Worm (Caenorhabditis elegans) whole organism, young adult: Measurements from ENCODE around the gene mrps-2.

Experiments
- B0261.1 ChIP-seq: sonication (generic microtip); optimal IDR thresholded peaks from 2 replicates; lab custom pipeline; 2016; ENCODE audit warnings: mild to moderate bottlenecking, missing genetic modification characterization, moderate library complexity, missing compliant biosample characterization
- C06A6.2 ChIP-seq: fragments of 200-800 bp; sonication (Bioruptor generic); conservative IDR thresholded peaks from 2 replicates; pipeline ENCODE4 v1.3.6; 2022; ENCODE audit warnings: missing genetic modification characterization, missing compliant biosample characterization
- F10E7.11 ChIP-seq: sonication (generic microtip); optimal IDR thresholded peaks from 2 replicates; lab custom pipeline; 2017; ENCODE audit warnings: mild to moderate bottlenecking, missing genetic modification characterization, moderate library complexity, missing compliant biosample characterization
- F23B12.7 ChIP-seq: sonication (generic microtip); optimal IDR thresholded peaks from 2 replicates; lab custom pipeline; 2017; ENCODE audit warnings: missing genetic modification characterization, mild to moderate bottlenecking, missing compliant biosample characterization, antibody characterized with exemption, moderate library complexity; ENCODE audit not compliant: insufficient read depth
- F33H1.4 ChIP-seq: fragments of 200-800 bp; sonication (Bioruptor generic); IDR thresholded peaks from 2 replicates; pipeline ENCODE4 v1.3.6; 2022; ENCODE audit warnings: missing genetic modification reagents, missing genetic modification characterization, missing compliant biosample characterization
- F37B4.10 ChIP-seq: fragments of 200-800 bp; sonication (Bioruptor generic); IDR thresholded peaks from 2 replicates; pipeline ENCODE4 v1.3.6; 2022; ENCODE audit warnings: missing genetic modification characterization, missing compliant biosample characterization
- F49E8.2 ChIP-seq: sonication (generic microtip); optimal IDR thresholded peaks from 3 replicates; lab custom pipeline; 2017; ENCODE audit warnings: missing genetic modification characterization, mild to moderate bottlenecking, missing compliant biosample characterization, antibody characterized with exemption, moderate library complexity; ENCODE audit not compliant: insufficient read depth
- F55B11.4 ChIP-seq: sonication (generic microtip); optimal IDR thresholded peaks from 2 replicates; lab custom pipeline; 2016; ENCODE audit warnings: missing compliant biosample characterization, missing genetic modification characterization, borderline replicate concordance; ENCODE audit not compliant: insufficient read depth
- F57C9.4 ChIP-seq: sonication (generic microtip); optimal IDR thresholded peaks from 2 replicates; lab custom pipeline; 2017; ENCODE audit warnings: mild to moderate bottlenecking, missing genetic modification characterization, missing compliant biosample characterization
- Y53F4B.3 ChIP-seq: fragments of 200-800 bp; sonication (Bioruptor generic); IDR thresholded peaks from 2 replicates; pipeline ENCODE4 v1.3.6; 2022; ENCODE audit warnings: missing genetic modification reagents, missing genetic modification characterization, missing compliant biosample characterization
- Y53G8AR.9 ChIP-seq: fragments of 200-800 bp; sonication (Bioruptor generic); conservative IDR thresholded peaks from 2 replicates; pipeline ENCODE4 v1.3.6; 2022; ENCODE audit warnings: missing genetic modification reagents, missing genetic modification characterization, missing compliant biosample characterization
- Y56A3A.18 ChIP-seq: fragments of 200-800 bp; sonication (Bioruptor generic); IDR thresholded peaks from 2 replicates; pipeline ENCODE4 v1.3.6; 2022; ENCODE audit warnings: missing genetic modification reagents, missing genetic modification characterization, missing compliant biosample characterization
- Y67H2A.10 ChIP-seq: fragments of 200-800 bp; sonication (Bioruptor generic); conservative IDR thresholded peaks from 2 replicates; pipeline ENCODE4 v1.3.6; 2022; ENCODE audit warnings: missing genetic modification reagents, missing genetic modification characterization, missing compliant biosample characterization
- Y79H2A.3 ChIP-seq: fragments of 200-800 bp; sonication (Bioruptor generic); conservative IDR thresholded peaks from 2 replicates; pipeline ENCODE4 v1.3.6; 2022; ENCODE audit warnings: missing genetic modification reagents, missing genetic modification characterization, missing compliant biosample characterization
- Y95B8A.8 ChIP-seq: fragments of 200-800 bp; sonication (Bioruptor generic); IDR thresholded peaks from 2 replicates; pipeline ENCODE4 v1.3.6; 2022; ENCODE audit warnings: missing genetic modification reagents, missing genetic modification characterization, missing compliant biosample characterization
- ZK185.1 ChIP-seq: sonication (generic microtip); optimal IDR thresholded peaks from 2 replicates; lab custom pipeline; 2016; ENCODE audit warnings: mild to moderate bottlenecking, missing genetic modification characterization, missing compliant biosample characterization; ENCODE audit not compliant: poor library complexity, severe bottlenecking
- akir-1 ChIP-seq: fragments of 200-800 bp; sonication (Bioruptor generic); optimal IDR thresholded peaks from 2 replicates; lab custom pipeline; 2018; ENCODE audit warnings: mild to moderate bottlenecking, missing genetic modification characterization, moderate library complexity, missing compliant biosample characterization
- ama-1 ChIP-seq, 3 experiments: fragments of 150-350 bp in 1 of 3; sonication (generic microtip) in 2 of 3; optimal IDR thresholded peaks; 2 replicates each; lab custom pipeline; 2014 to 2018; ENCODE audit warnings: missing biosample characterization in 2 of 3, missing genetic modification characterization in 2 of 3, missing genetic modification reagents in 2 of 3
- attf-3 ChIP-seq: fragments of 200-800 bp; sonication (Bioruptor generic); conservative IDR thresholded peaks from 2 replicates; pipeline ENCODE4 v1.3.6; 2022; ENCODE audit warnings: missing genetic modification reagents, missing genetic modification characterization, missing compliant biosample characterization
- attf-5 ChIP-seq: fragments of 200-800 bp; sonication (Bioruptor generic); optimal IDR thresholded peaks from 2 replicates; lab custom pipeline; 2018; ENCODE audit warnings: mild to moderate bottlenecking, missing genetic modification characterization, missing compliant biosample characterization
- attf-6 ChIP-seq: fragments of 200-800 bp; sonication (Bioruptor generic); IDR thresholded peaks from 2 replicates; pipeline ENCODE4 v1.3.6; 2022; ENCODE audit warnings: missing genetic modification reagents, missing genetic modification characterization, missing compliant biosample characterization
- cebp-1 ChIP-seq, 2 experiments: fragments of 200-800 bp in 1 of 2; sonication (Bioruptor generic) in 1 of 2; sonication (generic microtip) in 1 of 2; IDR thresholded peaks in 1 of 2; optimal IDR thresholded peaks in 1 of 2; 2 replicates each; pipeline versions ENCODE4 v1.3.6 to Lab custom; 2017 to 2022; ENCODE audit warnings: missing compliant biosample characterization in 2 of 2, missing genetic modification characterization in 2 of 2, mild to moderate bottlenecking in 1 of 2, missing genetic modification reagents in 1 of 2, moderate library complexity in 1 of 2
- cebp-2 ChIP-seq: fragments of 200-800 bp; sonication (Bioruptor generic); IDR thresholded peaks from 2 replicates; pipeline ENCODE4 v1.3.6; 2022; ENCODE audit warnings: missing genetic modification characterization, missing compliant biosample characterization
- ceh-79 ChIP-seq: sonication (generic microtip); optimal IDR thresholded peaks from 2 replicates; lab custom pipeline; 2017; ENCODE audit warnings: mild to moderate bottlenecking, missing genetic modification characterization, missing compliant biosample characterization
- dox-1 ChIP-seq: fragments of 200-800 bp; sonication (Bioruptor generic); IDR thresholded peaks from 2 replicates; pipeline ENCODE4 v1.3.6; 2022; ENCODE audit warnings: missing genetic modification reagents, missing genetic modification characterization, missing compliant biosample characterization
- egl-18 ChIP-seq: fragments of 200-800 bp; sonication (Bioruptor generic); IDR thresholded peaks from 2 replicates; pipeline ENCODE4 v1.3.6; 2022; ENCODE audit warnings: missing genetic modification reagents, missing genetic modification characterization, missing compliant biosample characterization
- hsf-1 ChIP-seq: fragments of 200-800 bp; sonication (Bioruptor generic); IDR thresholded peaks from 2 replicates; pipeline ENCODE4 v1.3.6; 2022; ENCODE audit warnings: missing genetic modification reagents, missing genetic modification characterization, missing compliant biosample characterization
- lin-35 ChIP-seq, 3 experiments: fragments of 150-350 bp in 2 of 3; sonication (generic microtip) in 1 of 3; optimal IDR thresholded peaks; 2 replicates each; lab custom pipeline; 2014 to 2018; ENCODE audit warnings: missing biosample characterization in 3 of 3, missing genetic modification characterization in 3 of 3, missing genetic modification reagents in 3 of 3
- lin-40 ChIP-seq: sonication (generic microtip); optimal IDR thresholded peaks from 2 replicates; lab custom pipeline; 2016; ENCODE audit warnings: missing genetic modification characterization, mild to moderate bottlenecking, missing compliant biosample characterization, missing genotype, missing genetic modification reagents
- lin-54 ChIP-seq: fragments of 200-800 bp; sonication (Bioruptor generic); optimal IDR thresholded peaks from 2 replicates; lab custom pipeline; 2018; ENCODE audit warnings: mild to moderate bottlenecking, missing genetic modification characterization, missing compliant biosample characterization
- lsl-1 ChIP-seq: fragments of 200-800 bp; sonication (Bioruptor generic); optimal IDR thresholded peaks from 2 replicates; lab custom pipeline; 2018; ENCODE audit warnings: mild to moderate bottlenecking, missing genetic modification characterization, moderate library complexity, missing compliant biosample characterization
- madf-10 ChIP-seq: sonication (generic microtip); optimal IDR thresholded peaks from 2 replicates; lab custom pipeline; 2016; ENCODE audit warnings: mild to moderate bottlenecking, missing genetic modification characterization, missing compliant biosample characterization
- madf-6 ChIP-seq: fragments of 200-800 bp; sonication (Bioruptor generic); IDR thresholded peaks from 2 replicates; pipeline ENCODE4 v1.3.6; 2022; ENCODE audit warnings: missing genetic modification reagents, missing genetic modification characterization, missing compliant biosample characterization
- mcd-1 ChIP-seq: fragments of 200-800 bp; sonication (Bioruptor generic); IDR thresholded peaks from 2 replicates; pipeline ENCODE4 v1.3.6; 2022; ENCODE audit warnings: missing genetic modification reagents, missing genetic modification characterization, missing compliant biosample characterization
- mes-4 ChIP-seq: sonication (generic microtip); optimal IDR thresholded peaks from 2 replicates; lab custom pipeline; 2016; ENCODE audit warnings: missing genotype, missing genetic modification characterization, missing compliant biosample characterization
- nfyb-1 ChIP-seq: fragments of 200-800 bp; sonication (Bioruptor generic); IDR thresholded peaks from 2 replicates; pipeline ENCODE4 v1.3.6; 2022; ENCODE audit warnings: missing genetic modification reagents, missing genetic modification characterization, missing compliant biosample characterization
- pha-4 ChIP-seq: fragments of 150-350 bp; sonication (generic microtip); optimal IDR thresholded peaks from 2 replicates; lab custom pipeline; 2014; ENCODE audit warnings: missing biosample characterization, missing genetic modification reagents, missing genetic modification characterization
- rec-8 ChIP-seq, 2 experiments: sonication (generic microtip); optimal IDR thresholded peaks; 2 replicates each; lab custom pipeline; 2016; ENCODE audit warnings: mild to moderate bottlenecking in 2 of 2, missing genetic modification characterization in 2 of 2, missing genetic modification reagents in 2 of 2, missing genotype in 2 of 2, missing biosample characterization in 1 of 2, missing compliant biosample characterization in 1 of 2, moderate library complexity in 1 of 2
- snpc-1.1 ChIP-seq: sonication (generic microtip); optimal IDR thresholded peaks from 2 replicates; lab custom pipeline; 2017; ENCODE audit warnings: missing genetic modification characterization, mild to moderate bottlenecking, missing compliant biosample characterization, antibody characterized with exemption, moderate library complexity, missing genotype, missing genetic modification reagents; ENCODE audit not compliant: insufficient read depth
- snpc-1.3 ChIP-seq: sonication (generic microtip); optimal IDR thresholded peaks from 2 replicates; lab custom pipeline; 2017; ENCODE audit warnings: missing genetic modification characterization, mild to moderate bottlenecking, missing compliant biosample characterization, antibody characterized with exemption, moderate library complexity, missing genotype, missing genetic modification reagents; ENCODE audit not compliant: insufficient read depth
- snpc-3.4 ChIP-seq: sonication (generic microtip); optimal IDR thresholded peaks from 2 replicates; lab custom pipeline; 2017; ENCODE audit warnings: missing genetic modification characterization, mild to moderate bottlenecking, missing compliant biosample characterization, antibody characterized with exemption, moderate library complexity, missing genotype, missing genetic modification reagents
- snpc-4 ChIP-seq, 5 experiments: fragments of 150-350 bp in 1 of 5; sonication (generic microtip) in 4 of 5; optimal IDR thresholded peaks; 2 replicates each; lab custom pipeline; 2014 to 2018; ENCODE audit warnings: missing genetic modification characterization in 5 of 5, missing biosample characterization in 3 of 5, antibody characterized with exemption in 2 of 5, mild to moderate bottlenecking in 2 of 5, missing compliant biosample characterization in 2 of 5, missing genotype in 2 of 5, moderate library complexity in 2 of 5, missing genetic modification reagents in 1 of 5
- tbp1 ChIP-seq: fragments of 200-800 bp; sonication (Bioruptor generic); optimal IDR thresholded peaks from 2 replicates; lab custom pipeline; 2018; ENCODE audit warnings: mild to moderate bottlenecking, missing genetic modification characterization, missing compliant biosample characterization
- ztf-18 ChIP-seq: sonication (generic microtip); optimal IDR thresholded peaks from 2 replicates; lab custom pipeline; 2016; ENCODE audit warnings: missing genotype, mild to moderate bottlenecking, missing genetic modification characterization, missing compliant biosample characterization
- ztf-3 ChIP-seq: fragments of 200-800 bp; sonication (Bioruptor generic); optimal IDR thresholded peaks from 2 replicates; lab custom pipeline; 2018; ENCODE audit warnings: mild to moderate bottlenecking, missing genetic modification characterization, missing compliant biosample characterization

mrps-2 gene

DNA sequence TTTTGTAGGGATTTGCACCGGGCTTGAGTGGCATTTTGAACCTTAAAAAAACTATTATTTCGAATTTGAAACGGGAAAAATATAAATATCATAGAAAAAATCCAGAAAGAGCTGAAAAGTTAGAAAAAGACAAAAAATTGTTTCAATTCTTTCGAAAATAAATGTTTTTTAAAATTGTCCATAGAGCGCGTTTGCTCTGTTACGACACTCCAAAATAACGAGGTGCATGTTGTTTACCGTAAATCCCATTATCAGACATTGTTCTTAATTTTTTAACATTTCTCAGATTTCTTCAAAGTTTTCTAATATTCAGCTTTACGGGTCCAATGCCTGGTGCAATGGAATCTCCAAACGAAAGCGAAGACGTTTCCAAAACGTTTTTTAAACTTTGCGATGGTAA lies 3.4 kb upstream of the mrps-2 start, which contains the start of the genes dnj-22 and natc-1:
TSS of gene dnj-22 (minus strand) at position 47 of the 400 bp plus-strand sequence.
TSS of gene natc-1 (plus strand) at position 286 of the 400 bp plus-strand sequence.
- no peak for TF ChIP-seq hsf-1
- TF ChIP-seq C06A6.2 (GFP tag; lab: Robert Waterston, UW) = no peak
- TF ChIP-seq cebp-1 (GFP tag; IDR thresholded peaks at IDR 0.05; lab: Robert Waterston, UW) = no peak
- TF ChIP-seq cebp-1 (tag; optimal IDR thresholded peaks at IDR 0.05; lab: Kevin White, UChicago) = peak; percentile 22
- TF ChIP-seq snpc-3.4 (tag; lab: Kevin White, UChicago) = peak; percentile 58
- peak; percentile 48 for TF ChIP-seq attf-5
- peak; percentile 29 for TF ChIP-seq snpc-1.3
- TF ChIP-seq B0261.1 (tag; lab: Kevin White, UChicago) = no peak
- TF ChIP-seq snpc-4 (GFP tag; optimal IDR thresholded peaks at IDR 0.05; lab: Kevin White, UChicago) = peak; percentile 38
- TF ChIP-seq snpc-4 (tag; optimal IDR thresholded peaks at IDR 0.05; lab: Kevin White, UChicago) = peak in 3 of 4 experiments; percentile 14 to 59 (median 59)
- no peak for TF ChIP-seq akir-1 (GFP tag; lab: Kevin White, UChicago)
- no peak for TF ChIP-seq Y79H2A.3 (GFP tag; lab: Robert Waterston, UW)
- no peak for TF ChIP-seq ztf-18 (tag; lab: Kevin White, UChicago)
- no peak for TF ChIP-seq ceh-79 (tag; lab: Kevin White, UChicago)
- peak; percentile 1 for TF ChIP-seq lsl-1 (GFP tag; lab: Kevin White, UChicago)
- TF ChIP-seq F37B4.10 (GFP tag; lab: Robert Waterston, UW) = no peak
- peak in 1 of 3 experiments; percentile 60 for TF ChIP-seq lin-35 (GFP tag; optimal IDR thresholded peaks at IDR 0.05; lab: Kevin White, UChicago)
- TF ChIP-seq rec-8 (tag; optimal IDR thresholded peaks at IDR 0.05; lab: Kevin White, UChicago) = no peak
- peak; percentile 12; the same call in 1 of the 2 replicates for TF ChIP-seq dox-1 (GFP tag; lab: Robert Waterston, UW)
- peak; percentile 35 for TF ChIP-seq snpc-1.1 (tag; lab: Kevin White, UChicago)
- TF ChIP-seq Y56A3A.18 (GFP tag; lab: Robert Waterston, UW) = no peak
- TF ChIP-seq lin-40 (tag; lab: Kevin White, UChicago) = peak; percentile 63
- TF ChIP-seq Y53G8AR.9 (GFP tag; lab: Robert Waterston, UW) = no peak
- TF ChIP-seq egl-18 (GFP tag; lab: Robert Waterston, UW) = no peak
- peak; percentile 2 for TF ChIP-seq ZK185.1
- peak; percentile 41 for TF ChIP-seq tbp1 (GFP tag; lab: Kevin White, UChicago)
- TF ChIP-seq Y67H2A.10 (GFP tag; lab: Robert Waterston, UW) = no peak
- peak; percentile 52 for TF ChIP-seq F23B12.7 (tag; lab: Kevin White, UChicago)
- no peak for TF ChIP-seq mes-4 (tag; lab: Kevin White, UChicago)
- no peak for TF ChIP-seq F33H1.4
- no peak for TF ChIP-seq nfyb-1
- TF ChIP-seq Y53F4B.3 (GFP tag; lab: Robert Waterston, UW) = no peak
- peak; percentile 98 for TF ChIP-seq attf-3 (GFP tag; lab: Robert Waterston, UW)
- TF ChIP-seq F55B11.4 (tag; lab: Kevin White, UChicago) = no peak
- TF ChIP-seq lin-54 (GFP tag; lab: Kevin White, UChicago) = peak; percentile 35
- peak; percentile 51; the same call in 1 of the 2 replicates for TF ChIP-seq madf-6 (GFP tag; lab: Robert Waterston, UW)
- TF ChIP-seq F49E8.2 (tag; lab: Kevin White, UChicago) = no peak
- peak; percentile 17 for TF ChIP-seq pha-4 (tag; lab: Kevin White, UChicago)
- TF ChIP-seq attf-6 (GFP tag; lab: Robert Waterston, UW) = no peak
- peak; percentile 94 for TF ChIP-seq mcd-1 (GFP tag; lab: Robert Waterston, UW)
- TF ChIP-seq ztf-3 (GFP tag; lab: Kevin White, UChicago) = no peak
- TF ChIP-seq madf-10 (tag; lab: Kevin White, UChicago) = no peak
- no peak for TF ChIP-seq F57C9.4 (tag; lab: Kevin White, UChicago)
- TF ChIP-seq F10E7.11 (tag; lab: Kevin White, UChicago) = no peak
- no peak for TF ChIP-seq Y95B8A.8 (GFP tag; lab: Robert Waterston, UW)
- no peak for TF ChIP-seq ama-1 (optimal IDR thresholded peaks at IDR 0.05; lab: Kevin White, UChicago)
- no peak for TF ChIP-seq ama-1 (GFP tag; optimal IDR thresholded peaks at IDR 0.05; lab: Kevin White, UChicago)
- no peak for TF ChIP-seq cebp-2 (GFP tag; lab: Robert Waterston, UW)
